Worm (Caenorhabditis elegans) whole organism, midembryonic: ENCODE measurements around the gene rnst-2.

Source experiments
- T22C8.4 ChIP-seq: fragments of 200-800 bp; sonication (Bioruptor generic); IDR thresholded peaks from 2 replicates; pipeline ENCODE4 v1.3.6; 2022; ENCODE audit warnings: missing genetic modification characterization, missing compliant biosample characterization
- flt-1 ChIP-seq: fragments of 200-800 bp; sonication (Bioruptor generic); IDR thresholded peaks from 2 replicates; pipeline ENCODE4 v1.3.6; 2022; ENCODE audit warnings: missing genetic modification characterization, missing compliant biosample characterization
- ztf-23 ChIP-seq: fragments of 200-800 bp; sonication (Bioruptor generic); IDR thresholded peaks from 2 replicates; pipeline ENCODE4 v1.3.6; 2022; ENCODE audit warnings: missing genetic modification reagents, missing genetic modification characterization, missing compliant biosample characterization
- ztf-29 ChIP-seq: fragments of 200-800 bp; sonication (Bioruptor generic); IDR thresholded peaks from 2 replicates; pipeline ENCODE4 v1.3.6; 2022; ENCODE audit warnings: missing genetic modification reagents, missing genetic modification characterization, missing compliant biosample characterization

ce11 chrV:1064491-1064890 is 3.1 kb downstream of the rnst-2 start, which contains the start of gene str-67:
- no peak for TF ChIP-seq ztf-23 (GFP tag; lab: Robert Waterston, UW)
- TF ChIP-seq T22C8.4 (GFP tag; lab: Robert Waterston, UW): no peak
- no peak for TF ChIP-seq flt-1 (GFP tag; lab: Robert Waterston, UW)
- no peak for TF ChIP-seq ztf-29 (GFP tag; lab: Robert Waterston, UW)
